Worm (Caenorhabditis elegans): ENCODE results near the gene srab-2.

Gene srab-2

ce11 chrV:5053335-5053734 is 51.5 kb downstream of the srab-2 start, which contains the start of gene cwp-4:
cwp-4 (plus strand) TSS chrV:5053635.
- TF ChIP-seq nhr-77 (tag; optimal IDR thresholded peaks at IDR 0.05): no peak
- no peak for TF ChIP-seq tbx-2 (tag; optimal IDR thresholded peaks at IDR 0.05)
- TF ChIP-seq skn-1 (tag; optimal IDR thresholded peaks at IDR 0.05): no peak
- TF ChIP-seq nhr-28 (tag; optimal IDR thresholded peaks at IDR 0.05): no peak
- no peak for TF ChIP-seq nhr-237 (tag; optimal IDR thresholded peaks at IDR 0.05)
- TF ChIP-seq sea-2 (GFP tag; optimal IDR thresholded peaks at IDR 0.05): no peak
- no peak for TF ChIP-seq elt-2 (tag; optimal IDR thresholded peaks at IDR 0.05)
- no peak for TF ChIP-seq fos-1 (tag; optimal IDR thresholded peaks at IDR 0.05)
- no peak for TF ChIP-seq nhr-25 (tag; optimal IDR thresholded peaks at IDR 0.05)
- TF ChIP-seq ceh-9 (tag; optimal IDR thresholded peaks at IDR 0.05): no peak
- no peak for TF ChIP-seq pha-4 (tag; optimal IDR thresholded peaks at IDR 0.05)
- TF ChIP-seq nhr-11 (tag; optimal IDR thresholded peaks at IDR 0.05): no peak

Measured in whole organism, L3 larva.